Fruit fly (Drosophila melanogaster) whole organism, larva: ENCODE data around the gene CG32639.

Experiments used
- noc ChIP-seq: fragments of 200-800 bp; sonication (Bioruptor generic); optimal IDR thresholded peaks from 3 replicates; lab custom pipeline; 2019; ENCODE audit warnings: missing biosample characterization, mild to moderate bottlenecking, missing genetic modification characterization, moderate library complexity

The CG32639 gene

DNA sequence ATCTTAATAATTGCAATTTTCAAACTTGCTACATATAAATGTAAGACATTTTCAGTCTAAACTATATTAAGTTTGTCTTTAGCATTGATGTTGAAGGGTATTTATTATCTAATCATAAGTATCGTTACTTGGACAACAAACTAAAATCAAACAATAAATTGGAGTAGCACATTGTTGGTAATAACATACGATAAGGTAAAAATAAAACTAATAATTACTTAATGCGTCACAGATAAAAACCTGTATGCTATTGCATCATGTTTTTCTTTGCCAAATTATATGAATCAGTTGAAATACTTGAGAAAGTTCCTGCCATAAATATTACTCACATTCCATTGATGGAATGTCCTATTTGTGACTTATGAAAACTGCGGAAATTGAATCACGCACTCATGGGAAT lies 4.4 kb upstream of the CG32639 start:
- TF ChIP-seq noc (tag; lab: Kevin White, UChicago), result no peak

DNA sequence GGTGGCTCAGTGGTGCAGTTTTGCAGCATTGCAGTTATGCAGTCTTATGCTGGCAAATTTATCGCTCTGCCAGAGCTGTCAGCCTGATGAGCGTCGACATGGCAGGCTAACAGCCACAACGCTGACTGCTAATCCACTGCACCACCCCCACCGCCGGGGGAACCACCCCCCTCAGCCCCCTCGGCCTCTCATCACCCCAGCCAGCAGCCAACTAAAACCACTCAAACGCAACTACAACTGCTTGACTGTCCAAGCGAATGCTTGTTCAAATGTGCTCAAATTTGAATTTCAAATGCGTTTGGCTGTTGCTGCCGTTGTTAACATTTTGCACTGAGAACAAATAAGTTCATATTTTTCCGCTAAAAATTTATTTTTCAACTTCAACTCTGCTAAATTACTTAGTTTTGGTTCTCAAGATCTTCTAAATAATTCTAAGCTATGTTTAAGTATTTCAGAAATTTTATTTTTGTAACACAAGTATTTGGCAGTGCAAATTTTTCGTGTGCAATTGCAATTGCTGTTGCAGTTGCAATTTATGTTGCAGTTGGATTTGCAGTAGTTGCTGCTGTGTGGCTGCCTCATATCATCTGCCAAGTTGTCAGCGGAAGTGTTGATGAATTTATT lies 2.0 kb upstream of the CG32639 start:
- TF ChIP-seq noc (tag; lab: Kevin White, UChicago), result no peak

DNA sequence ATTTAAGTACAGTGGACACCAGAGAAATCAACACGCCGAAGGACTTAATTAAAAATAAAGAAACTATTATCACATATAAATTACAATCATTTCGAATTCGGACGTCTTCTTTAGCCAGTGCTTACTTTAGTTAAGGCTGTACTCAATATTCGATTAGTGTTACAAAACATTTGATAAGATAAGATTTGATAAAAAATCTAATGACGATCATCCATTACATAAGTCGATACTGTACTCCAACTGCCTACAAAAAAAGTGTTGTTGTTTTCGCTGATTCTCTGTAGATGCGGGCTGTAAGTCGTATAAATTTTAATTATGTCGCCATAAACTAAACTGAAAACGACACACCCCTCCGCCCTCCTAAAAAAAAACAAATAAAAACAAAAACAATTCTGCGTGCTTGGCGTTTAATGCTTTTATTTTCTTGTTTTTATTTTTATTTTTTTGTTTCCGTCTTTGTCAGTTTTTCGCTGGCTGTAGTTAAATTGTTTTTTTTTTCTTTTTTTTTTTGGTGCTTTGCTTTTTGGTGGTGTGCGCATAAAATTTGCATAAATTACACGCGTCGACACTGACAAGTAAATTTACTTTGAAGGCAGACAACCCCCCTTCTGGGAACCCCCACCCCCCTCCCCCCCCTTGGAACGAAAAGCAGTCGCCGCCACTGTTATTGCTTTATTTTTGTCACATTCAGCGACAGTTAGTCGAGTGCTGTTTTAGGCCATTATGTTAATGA lies 1.5 kb downstream of the CG32639 start:
- no peak for TF ChIP-seq noc (tag; lab: Kevin White, UChicago)

DNA sequence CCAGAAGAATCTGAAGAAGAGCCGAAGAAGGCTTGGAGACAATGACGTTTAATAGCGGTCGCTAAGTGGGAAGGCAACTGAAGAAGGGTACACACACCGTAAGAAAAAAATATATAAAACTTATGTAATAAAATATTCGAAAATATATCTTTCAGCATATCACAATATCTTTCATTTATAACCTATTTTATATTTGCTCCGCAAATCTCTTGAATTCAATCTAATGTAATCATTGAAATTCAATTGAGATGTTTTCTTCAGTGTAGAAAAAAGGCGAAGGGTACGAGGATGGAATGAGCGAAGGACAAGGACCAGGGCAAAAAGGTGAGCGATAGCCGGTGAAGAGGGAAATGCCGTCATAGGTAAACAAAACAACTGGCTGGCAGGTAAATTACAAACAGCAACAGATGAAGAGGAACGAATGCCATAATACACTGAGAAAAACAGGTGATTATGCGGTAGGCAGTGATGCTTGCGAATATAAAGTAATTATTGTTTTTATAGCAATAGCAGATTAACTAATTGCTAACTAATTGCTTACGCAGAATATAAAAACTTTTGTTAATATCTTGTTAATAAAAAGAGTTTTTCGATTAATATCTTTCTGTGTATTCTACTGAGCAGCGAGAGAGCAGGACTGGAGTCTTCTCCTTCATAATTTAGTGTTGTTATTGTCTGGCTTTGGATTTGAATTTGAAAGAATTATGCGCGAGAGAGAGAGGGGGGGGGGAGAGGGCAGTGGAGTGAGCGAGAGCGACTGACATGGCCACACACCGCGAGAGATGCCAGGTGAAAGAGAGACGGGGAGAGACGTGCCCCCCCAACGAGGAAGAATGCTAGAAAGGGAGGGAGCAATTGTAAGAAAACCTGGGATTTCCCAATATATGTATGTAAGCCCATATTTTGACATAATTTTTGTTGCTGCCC lies 2.3 kb downstream of the CG32639 start:
- TF ChIP-seq noc (tag; lab: Kevin White, UChicago), result peak; percentile 56

DNA sequence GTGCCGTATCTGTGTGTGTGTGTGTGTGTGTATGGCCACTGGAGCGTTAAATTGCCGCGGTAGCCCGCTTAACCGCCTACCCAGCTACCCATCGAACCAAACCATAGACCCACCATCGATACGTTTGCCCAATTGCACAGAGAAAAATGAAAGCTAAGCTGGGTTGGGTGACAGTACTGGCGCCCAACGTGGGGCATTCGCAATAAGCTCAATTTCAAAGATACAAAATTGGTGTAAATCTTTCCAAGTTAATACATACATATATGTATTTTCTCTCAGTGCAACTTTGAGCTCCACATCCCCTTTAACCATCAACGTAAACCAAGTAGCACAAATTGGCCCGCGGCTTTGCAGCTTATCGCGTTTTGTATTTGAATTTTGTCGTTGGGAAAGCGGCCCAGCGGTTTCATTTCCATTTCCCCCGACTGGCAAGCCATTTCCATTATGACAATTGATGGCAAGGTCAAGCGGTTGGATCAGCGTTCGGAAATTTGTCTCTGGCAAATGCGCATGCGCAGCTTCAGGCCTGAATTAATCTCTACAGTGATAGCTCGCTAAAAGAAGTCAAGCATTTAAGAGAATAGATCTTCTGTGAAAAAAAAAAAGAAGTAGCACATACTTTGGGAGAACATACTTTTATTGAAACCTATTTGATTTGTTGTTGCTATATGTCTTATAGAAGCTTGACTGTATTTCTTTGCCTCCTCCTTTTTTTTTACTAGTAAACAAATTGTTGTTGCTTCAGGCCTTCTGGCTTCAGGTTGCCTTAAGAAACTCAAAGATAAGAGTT lies 3.8 kb downstream of the CG32639 start:
- no peak for TF ChIP-seq noc (tag; lab: Kevin White, UChicago)

DNA sequence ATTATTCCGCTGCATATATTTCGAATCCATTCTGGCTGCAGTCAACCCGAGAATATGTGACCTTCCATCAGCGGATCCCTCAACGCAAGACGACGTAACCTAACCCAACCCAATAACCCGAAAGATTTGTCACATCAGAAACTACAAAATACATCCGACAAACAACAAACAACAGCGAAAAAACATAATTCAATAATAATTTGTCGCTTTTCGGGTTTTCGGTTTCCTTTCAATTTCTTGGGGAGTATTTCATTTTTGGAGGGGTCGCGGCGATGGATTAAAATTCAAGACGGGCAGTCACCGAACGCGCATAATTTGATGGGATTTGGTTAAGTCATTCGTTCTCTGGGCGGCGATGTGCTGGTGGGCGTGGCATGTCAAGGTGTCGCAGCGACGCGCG lies 5.4 kb downstream of the CG32639 start:
- TF ChIP-seq noc (tag; lab: Kevin White, UChicago), result no peak

DNA sequence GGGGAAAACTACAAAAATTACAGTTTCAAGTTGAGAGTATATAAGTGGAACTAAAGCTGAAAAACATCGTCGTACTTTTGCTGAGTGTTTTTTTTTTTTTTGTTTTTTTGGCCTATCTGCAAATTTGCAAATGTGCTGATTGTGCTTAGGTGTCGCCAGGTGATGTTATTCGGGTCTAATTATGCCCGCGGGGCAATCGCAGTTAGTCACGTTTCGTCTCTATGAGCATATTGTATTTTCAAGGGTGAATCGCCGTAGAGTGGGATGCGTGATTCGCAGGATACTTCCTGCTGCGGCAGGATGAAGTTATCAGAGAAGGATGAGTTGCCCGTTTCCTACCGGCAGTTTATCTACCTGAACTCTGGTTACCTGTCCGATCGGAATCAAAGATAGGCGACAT lies 6.5 kb downstream of the CG32639 start:
- no peak for TF ChIP-seq noc (tag; lab: Kevin White, UChicago)

DNA sequence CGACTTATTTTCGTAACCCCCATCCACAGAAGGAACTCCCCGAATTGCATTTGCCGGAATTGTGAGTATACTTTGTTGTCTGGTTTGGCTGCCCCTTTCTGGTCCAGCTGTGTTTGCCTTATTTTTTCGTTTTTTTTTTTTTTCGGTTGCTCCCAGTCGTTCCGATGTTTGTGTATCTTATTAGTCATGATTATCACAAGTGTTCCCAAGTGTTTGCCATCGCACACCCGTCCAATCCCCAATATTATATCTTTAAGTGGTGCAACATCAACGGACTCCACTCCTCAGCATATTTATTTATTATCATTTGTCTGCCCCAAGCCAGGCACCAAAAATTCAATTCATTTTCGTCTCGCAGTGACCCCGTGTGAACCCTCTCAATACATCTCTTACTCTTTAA lies 7.1 kb downstream of the CG32639 start:
- no peak for TF ChIP-seq noc (tag; lab: Kevin White, UChicago)

DNA sequence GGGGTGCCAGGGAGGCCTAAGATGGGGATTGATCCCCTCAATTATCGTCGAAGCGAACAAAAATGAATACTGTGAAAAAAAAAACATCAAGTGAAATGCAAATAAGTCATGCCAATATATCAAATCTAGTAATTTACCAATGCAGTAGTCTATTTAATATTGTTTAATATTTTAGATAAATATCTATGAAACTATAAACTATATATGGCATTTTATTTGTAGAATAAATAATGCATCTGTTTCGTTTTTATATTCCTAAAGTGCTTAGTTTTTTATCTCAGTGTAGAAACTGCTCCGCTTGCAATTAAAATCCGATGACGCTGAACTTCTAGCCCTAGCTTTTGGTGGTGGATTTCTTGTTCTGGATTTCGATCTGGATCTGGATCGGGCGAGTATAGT lies 8.2 kb downstream of the CG32639 start:
- TF ChIP-seq noc (tag; lab: Kevin White, UChicago), result no peak

DNA sequence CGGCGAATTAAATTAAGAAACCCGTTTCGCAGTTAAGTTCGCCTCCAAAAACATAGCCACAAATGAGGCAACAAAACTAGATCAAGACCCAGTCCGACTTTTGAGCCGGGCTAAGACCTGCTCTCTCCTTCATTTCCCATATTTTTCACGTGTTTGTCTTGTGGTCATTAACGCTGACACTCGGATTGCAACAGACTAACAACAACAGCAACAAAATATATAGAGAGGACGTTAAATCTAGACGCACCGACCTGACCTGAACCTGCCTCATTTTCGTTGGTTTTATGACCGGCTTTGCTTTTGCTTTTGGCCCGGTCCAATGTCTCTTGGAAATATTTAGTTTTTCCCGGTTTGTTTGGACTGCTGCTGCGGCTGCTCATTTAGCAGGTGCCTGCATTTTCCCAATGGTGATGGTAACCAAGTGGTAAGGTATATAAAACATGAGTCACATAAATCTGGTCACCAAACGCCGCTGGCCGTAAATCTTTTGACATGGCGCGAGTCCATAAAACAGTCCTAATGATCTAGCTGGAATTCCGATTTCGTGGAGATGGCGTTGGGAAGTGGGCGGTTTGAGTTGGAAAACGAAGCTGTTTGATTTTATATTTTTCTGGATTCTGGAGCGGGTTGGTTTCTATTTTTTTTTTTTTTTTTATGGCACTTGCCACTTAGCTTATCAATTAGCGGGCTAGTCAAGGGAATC lies 8.7 kb downstream of the CG32639 start:
- TF ChIP-seq noc (tag; lab: Kevin White, UChicago), result no peak

DNA sequence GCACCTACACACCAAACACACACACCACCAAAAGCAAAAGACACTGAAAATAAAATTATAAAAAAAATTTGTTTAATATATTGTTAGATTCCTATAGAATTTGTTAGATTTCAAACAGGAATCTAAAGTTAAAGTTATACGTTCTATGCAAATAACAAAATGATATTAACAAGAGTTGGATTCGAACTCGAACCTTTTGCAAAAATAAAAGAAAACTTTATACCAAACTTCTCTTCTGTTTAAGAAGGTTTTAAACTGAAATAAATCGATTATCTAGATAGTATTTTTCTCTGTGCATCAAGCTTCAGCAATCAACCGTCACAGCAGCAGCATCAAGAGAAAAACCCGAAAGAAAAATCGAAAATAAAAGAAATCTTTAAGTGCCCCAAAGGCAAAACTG lies 9.9 kb downstream of the CG32639 start:
- no peak for TF ChIP-seq noc (tag; lab: Kevin White, UChicago)

DNA sequence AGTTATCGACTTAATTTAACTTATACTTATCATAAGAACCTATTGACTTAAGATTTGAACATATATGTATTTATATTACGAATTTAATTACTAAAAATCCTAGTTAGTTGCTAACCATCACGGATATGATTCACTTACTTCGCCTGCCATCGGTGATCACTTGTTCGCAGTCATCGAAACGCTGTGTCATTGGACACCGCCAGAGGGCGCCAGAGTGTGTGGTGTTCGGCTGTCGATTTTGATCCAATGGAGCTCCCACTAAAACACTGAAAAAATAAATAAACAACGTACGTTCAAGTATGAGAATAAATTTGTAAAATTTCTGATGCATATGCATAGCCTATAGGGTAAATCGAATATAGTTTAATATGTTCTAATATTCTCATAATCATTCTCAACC lies 11.5 kb downstream of the CG32639 start:
- TF ChIP-seq noc (tag; lab: Kevin White, UChicago), result no peak

DNA sequence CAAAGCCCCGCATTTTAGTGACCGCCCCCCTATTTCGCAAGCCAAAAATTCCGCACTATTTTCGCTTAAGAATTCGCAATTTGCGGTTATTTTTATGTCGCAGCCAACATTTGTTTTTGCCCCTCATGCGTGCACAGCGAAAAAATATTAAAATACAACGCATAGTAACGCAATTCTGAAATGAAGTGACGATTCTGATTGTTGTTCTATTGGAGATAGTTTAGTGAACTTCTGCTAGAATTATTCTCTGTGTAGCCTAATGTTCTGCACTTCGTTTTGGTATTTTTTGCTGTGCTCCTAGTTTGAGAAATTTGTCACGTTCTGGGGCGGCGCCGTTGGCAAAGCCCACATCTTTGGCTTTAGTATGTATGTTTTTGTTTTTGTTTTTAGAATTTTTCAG lies 14.5 kb downstream of the CG32639 start:
- TF ChIP-seq noc (tag; lab: Kevin White, UChicago), result no peak

DNA sequence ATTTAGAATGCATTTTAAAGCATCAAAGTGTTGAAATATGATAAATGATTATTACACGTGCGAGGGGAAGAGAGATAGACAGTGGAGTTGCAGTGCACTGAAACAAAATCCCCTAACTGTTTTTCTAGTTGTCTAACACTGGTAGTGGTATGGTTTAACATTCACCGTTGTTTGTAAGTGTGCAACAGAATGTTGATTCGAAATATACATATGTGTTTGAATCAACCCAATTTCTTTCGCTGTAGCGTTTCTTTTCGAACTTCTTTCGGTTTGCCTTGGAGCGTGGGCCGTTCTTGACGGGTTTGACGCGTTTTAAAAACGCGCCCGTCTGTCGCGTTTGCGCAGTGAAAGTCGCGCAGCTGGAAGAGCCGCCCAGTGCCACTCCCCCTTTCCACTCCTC lies 15.1 kb downstream of the CG32639 start:
- TF ChIP-seq noc (tag; lab: Kevin White, UChicago), result no peak

DNA sequence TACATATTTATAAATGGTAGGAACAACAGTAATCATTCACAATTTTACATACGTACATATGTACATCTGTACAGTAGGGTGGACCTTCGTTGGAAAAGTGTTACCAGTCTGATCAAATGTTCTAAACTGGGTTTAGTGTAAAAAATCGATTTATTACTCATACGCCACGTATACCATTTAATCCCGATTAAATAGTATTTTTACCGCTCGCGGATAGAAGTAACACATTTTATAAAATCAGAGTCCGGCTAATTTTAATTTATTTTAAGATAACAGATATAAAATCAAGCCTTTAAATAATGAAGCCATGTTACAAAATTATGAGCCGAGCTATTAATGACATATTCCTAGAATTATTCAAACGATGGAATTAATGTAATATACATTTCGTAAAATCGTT lies 15.9 kb downstream of the CG32639 start:
- no peak for TF ChIP-seq noc (tag; lab: Kevin White, UChicago)
